Fruit fly (Drosophila melanogaster) whole organism, embryonic: Measurements from ENCODE around the gene mRpS26.

Source experiments
- Bteb2 ChIP-seq: fragments of 200-800 bp; sonication (Bioruptor generic); optimal IDR thresholded peaks from 2 replicates; lab custom pipeline; 2016; ENCODE audit warnings: missing biosample characterization, missing genetic modification characterization
- CG11504 ChIP-seq: fragments of 200-800 bp; sonication (Bioruptor generic); optimal IDR thresholded peaks from 3 replicates; lab custom pipeline; 2019; ENCODE audit warnings: missing biosample characterization, mild to moderate bottlenecking, missing genetic modification characterization, moderate library complexity
- CG1233 ChIP-seq: fragments of 200-800 bp; sonication (Bioruptor generic); optimal IDR thresholded peaks from 4 replicates; lab custom pipeline; 2018; ENCODE audit warnings: missing biosample characterization, mild to moderate bottlenecking, missing genetic modification characterization
- CG12942 ChIP-seq: fragments of 200-800 bp; sonication (Bioruptor generic); optimal IDR thresholded peaks from 3 replicates; lab custom pipeline; 2016; ENCODE audit warnings: missing biosample characterization, missing genetic modification characterization
- CG14710 ChIP-seq: fragments of 200-800 bp; sonication (Bioruptor generic); optimal IDR thresholded peaks from 3 replicates; lab custom pipeline; 2019; ENCODE audit warnings: missing biosample characterization, mild to moderate bottlenecking, missing genetic modification characterization, moderate library complexity
- CG15696 ChIP-seq: fragments of 200-800 bp; sonication (Bioruptor generic); optimal IDR thresholded peaks from 2 replicates; lab custom pipeline; 2019; ENCODE audit warnings: missing biosample characterization, mild to moderate bottlenecking, missing genetic modification characterization, moderate library complexity
- CG17328 ChIP-seq: fragments of 200-800 bp; sonication (Bioruptor generic); IDR thresholded peaks from 2 replicates; pipeline ENCODE4 v1.3.6; 2022; ENCODE audit warnings: missing biosample characterization, missing genetic modification characterization
- CG1832 ChIP-seq: fragments of 200-800 bp; sonication (Bioruptor generic); optimal IDR thresholded peaks from 2 replicates; lab custom pipeline; 2017; ENCODE audit warnings: missing biosample characterization, mild to moderate bottlenecking, missing genetic modification characterization, inconsistent platforms
- CG31441 ChIP-seq: fragments of 200-800 bp; sonication (Bioruptor generic); IDR thresholded peaks from 2 replicates; pipeline ENCODE4 v1.3.6; 2022; ENCODE audit warnings: missing biosample characterization, missing genetic modification characterization
- CG3726 ChIP-seq: fragments of 200-800 bp; sonication (Bioruptor generic); IDR thresholded peaks from 3 replicates; pipeline ENCODE4, ENCODE4 v1.3.6; 2022; ENCODE audit warnings: missing biosample characterization, missing genetic modification characterization
- CG4282 ChIP-seq: fragments of 200-800 bp; sonication (Bioruptor generic); optimal IDR thresholded peaks from 2 replicates; lab custom pipeline; 2016; ENCODE audit warnings: missing biosample characterization, missing genetic modification characterization
- CG4854 ChIP-seq: fragments of 200-800 bp; sonication (Bioruptor generic); optimal IDR thresholded peaks from 2 replicates; lab custom pipeline; 2016; ENCODE audit warnings: missing biosample characterization, missing genetic modification characterization, inconsistent platforms
- CG7963 ChIP-seq: fragments of 200-800 bp; sonication (Bioruptor generic); IDR thresholded peaks from 3 replicates; pipeline ENCODE4 v1.3.6; 2022; ENCODE audit warnings: missing biosample characterization, missing genetic modification characterization; ENCODE audit not compliant: partially characterized antibody
- CG8944 ChIP-seq: fragments of 200-800 bp; sonication (Bioruptor generic); optimal IDR thresholded peaks from 3 replicates; lab custom pipeline; 2016; ENCODE audit warnings: missing biosample characterization, missing genetic modification characterization
- CoRest ChIP-seq: fragments of 200-800 bp; sonication (Bioruptor generic); optimal IDR thresholded peaks from 3 replicates; lab custom pipeline; 2018; ENCODE audit warnings: missing biosample characterization, mild to moderate bottlenecking, missing genetic modification characterization, moderate library complexity
- Elba2 ChIP-seq: fragments of 200-800 bp; sonication (Bioruptor generic); optimal IDR thresholded peaks from 3 replicates; lab custom pipeline; 2016; ENCODE audit warnings: missing biosample characterization, missing genetic modification characterization
- H2.0 ChIP-seq: fragments of 200-800 bp; sonication (Bioruptor generic); IDR thresholded peaks from 2 replicates; pipeline ENCODE4 v1.3.6; 2022; ENCODE audit warnings: missing biosample characterization, missing genetic modification characterization
- HLH54F ChIP-seq: fragments of 200-800 bp; sonication (Bioruptor generic); optimal IDR thresholded peaks from 3 replicates; lab custom pipeline; 2016; ENCODE audit warnings: missing biosample characterization, missing genetic modification characterization
- MESR4 ChIP-seq: fragments of 200-800 bp; sonication (Bioruptor generic); optimal IDR thresholded peaks from 2 replicates; lab custom pipeline; 2018; ENCODE audit warnings: missing biosample characterization, mild to moderate bottlenecking, missing genetic modification characterization, moderate library complexity
- NK7.1 ChIP-seq: fragments of 200-800 bp; sonication (Bioruptor generic); optimal IDR thresholded peaks from 3 replicates; lab custom pipeline; 2016; ENCODE audit warnings: missing biosample characterization, missing genetic modification characterization
- Nf-YB ChIP-seq: fragments of 200-800 bp; sonication (Bioruptor generic); optimal IDR thresholded peaks from 3 replicates; lab custom pipeline; 2019; ENCODE audit warnings: missing biosample characterization, mild to moderate bottlenecking, missing genetic modification characterization, moderate library complexity
- NfI ChIP-seq: fragments of 200-800 bp; sonication (Bioruptor generic); optimal IDR thresholded peaks from 3 replicates; lab custom pipeline; 2018; ENCODE audit warnings: missing biosample characterization, mild to moderate bottlenecking, missing genetic modification characterization, moderate library complexity
- Ravus ChIP-seq: fragments of 200-800 bp; sonication (Bioruptor generic); IDR thresholded peaks from 2 replicates; pipeline ENCODE4 v1.3.6; 2022; ENCODE audit warnings: missing biosample characterization, missing genetic modification characterization
- Side ChIP-seq: fragments of 200-800 bp; sonication (Bioruptor generic); optimal IDR thresholded peaks from 2 replicates; lab custom pipeline; 2016; ENCODE audit warnings: missing biosample characterization, missing genetic modification characterization
- Sox102F ChIP-seq: fragments of 200-800 bp; sonication (Bioruptor generic); optimal IDR thresholded peaks from 2 replicates; lab custom pipeline; 2018; ENCODE audit warnings: missing biosample characterization, mild to moderate bottlenecking, missing genetic modification characterization, moderate library complexity
- cwo ChIP-seq: fragments of 200-800 bp; sonication (Bioruptor generic); optimal IDR thresholded peaks from 3 replicates; lab custom pipeline; 2017; ENCODE audit warnings: missing biosample characterization, missing genetic modification characterization, mild to moderate bottlenecking, moderate library complexity, missing genetic modification reagents
- danr ChIP-seq: fragments of 200-800 bp; sonication (Bioruptor generic); IDR thresholded peaks from 2 replicates; pipeline ENCODE4 v1.3.6; 2022; ENCODE audit warnings: missing biosample characterization, missing genetic modification characterization
- dmrt99B ChIP-seq: fragments of 200-800 bp; sonication (Bioruptor generic); optimal IDR thresholded peaks from 2 replicates; lab custom pipeline; 2018; ENCODE audit warnings: missing biosample characterization, mild to moderate bottlenecking, missing genetic modification characterization, moderate library complexity
- ems ChIP-seq: fragments of 200-800 bp; sonication (Bioruptor generic); optimal IDR thresholded peaks from 3 replicates; lab custom pipeline; 2016; ENCODE audit warnings: missing biosample characterization, missing genetic modification characterization
- en ChIP-seq: fragments of 200-800 bp; sonication (Bioruptor generic); optimal IDR thresholded peaks from 2 replicates; lab custom pipeline; 2016; ENCODE audit warnings: missing biosample characterization, missing genetic modification characterization
- eyg ChIP-seq: fragments of 200-800 bp; sonication (Bioruptor generic); optimal IDR thresholded peaks from 3 replicates; lab custom pipeline; 2016; ENCODE audit warnings: missing biosample characterization, missing genetic modification characterization
- lmd ChIP-seq: fragments of 200-800 bp; sonication (Bioruptor generic); IDR thresholded peaks from 2 replicates; pipeline ENCODE4 v1.3.6; 2022; ENCODE audit warnings: missing biosample characterization, missing genetic modification characterization
- mld ChIP-seq: fragments of 200-800 bp; sonication (Bioruptor generic); IDR thresholded peaks from 3 replicates; pipeline ENCODE4 v1.3.6; 2022; ENCODE audit warnings: missing biosample characterization, missing genetic modification characterization; ENCODE audit not compliant: partially characterized antibody
- nau ChIP-seq: fragments of 200-800 bp; sonication (Bioruptor generic); optimal IDR thresholded peaks from 3 replicates; lab custom pipeline; 2017; ENCODE audit warnings: missing biosample characterization, mild to moderate bottlenecking, missing genetic modification characterization, missing genetic modification reagents
- nerfin-1 ChIP-seq: fragments of 200-800 bp; sonication (Bioruptor generic); optimal IDR thresholded peaks from 3 replicates; lab custom pipeline; 2019; ENCODE audit warnings: missing biosample characterization, mild to moderate bottlenecking, missing genetic modification characterization, moderate library complexity
- pfk ChIP-seq: fragments of 200-800 bp; sonication (Bioruptor generic); optimal IDR thresholded peaks from 2 replicates; lab custom pipeline; 2018; ENCODE audit warnings: missing biosample characterization, mild to moderate bottlenecking, missing genetic modification characterization, moderate library complexity
- pum ChIP-seq: fragments of 200-800 bp; sonication (Bioruptor generic); optimal IDR thresholded peaks from 2 replicates; lab custom pipeline; 2016; ENCODE audit warnings: missing biosample characterization, missing genetic modification characterization
- sc ChIP-seq, 3 experiments: fragments of >200 bp in 2 of 3; fragments of 200-800 bp in 1 of 3; sonication (Bioruptor generic) in 1 of 3; optimal IDR thresholded peaks; 2 replicates in 2 of 3; 3 replicates in 1 of 3; lab custom pipeline; 2017; ENCODE audit warnings: mild to moderate bottlenecking in 1 of 3, missing biosample characterization in 1 of 3, missing genetic modification characterization in 1 of 3, missing genetic modification reagents in 1 of 3
- schlank ChIP-seq: fragments of 200-800 bp; sonication (Bioruptor generic); optimal IDR thresholded peaks from 2 replicates; lab custom pipeline; 2018; ENCODE audit warnings: missing biosample characterization, mild to moderate bottlenecking, missing genetic modification characterization
- sens ChIP-seq: fragments of 200-800 bp; sonication (Bioruptor generic); peaks from one replicate; lab custom pipeline; 2016; ENCODE audit warnings: missing biosample characterization, missing genetic modification characterization
- sima ChIP-seq: fragments of 200-800 bp; sonication (Bioruptor generic); optimal IDR thresholded peaks from 2 replicates; lab custom pipeline; 2016; ENCODE audit warnings: missing biosample characterization, missing genetic modification characterization
- sob ChIP-seq: fragments of 200-800 bp; sonication (Bioruptor generic); IDR thresholded peaks from 2 replicates; pipeline ENCODE4 v1.3.6; 2022; ENCODE audit warnings: missing biosample characterization, missing genetic modification characterization
- sqz ChIP-seq: fragments of 200-800 bp; sonication (Bioruptor generic); optimal IDR thresholded peaks from 3 replicates; lab custom pipeline; 2018; ENCODE audit warnings: missing biosample characterization, mild to moderate bottlenecking, missing genetic modification characterization
- stc ChIP-seq: fragments of 200-800 bp; sonication (Bioruptor generic); IDR thresholded peaks from 2 replicates; pipeline ENCODE4 v1.3.6; 2022; ENCODE audit warnings: missing biosample characterization, missing genetic modification characterization
- toy ChIP-seq: fragments of 200-800 bp; sonication (Bioruptor generic); IDR thresholded peaks from 2 replicates; pipeline ENCODE4 v1.3.6; 2022; ENCODE audit warnings: missing biosample characterization, missing genetic modification characterization
- ttk ChIP-seq: fragments of 200-800 bp; sonication (Bioruptor generic); IDR thresholded peaks from 2 replicates; pipeline ENCODE4 v2.1.2; 2022; ENCODE audit warnings: missing biosample characterization, missing genetic modification characterization
- wdn ChIP-seq: fragments of 200-800 bp; sonication (Bioruptor generic); IDR thresholded peaks from 2 replicates; pipeline ENCODE4 v1.3.6; 2022; ENCODE audit warnings: missing biosample characterization, missing genetic modification characterization
- zf30C ChIP-seq: fragments of 200-800 bp; sonication (Bioruptor generic); optimal IDR thresholded peaks from 3 replicates; lab custom pipeline; 2018; ENCODE audit warnings: missing biosample characterization, mild to moderate bottlenecking, missing genetic modification characterization

Gene mRpS26

dm6 chr3L:18114038-18114926, 7.9 kb downstream of the mRpS26 start (continued):
- no peak for TF ChIP-seq Elba2
- TF ChIP-seq H2.0 (GFP tag; lab: Robert Waterston, UW) = peak; percentile 52
- TF ChIP-seq Bteb2 (GFP tag; lab: Kevin White, UChicago) = no peak
- no peak for TF ChIP-seq sc (optimal IDR thresholded peaks at IDR 0.05; lab: Kevin White, UChicago)
- TF ChIP-seq sc (GFP tag; optimal IDR thresholded peaks at IDR 0.05; lab: Kevin White, UChicago) = no peak
- peak; percentile 6 for TF ChIP-seq CG8944 (GFP tag; lab: Kevin White, UChicago)
- TF ChIP-seq pfk (GFP tag; lab: Kevin White, UChicago) = no peak
- TF ChIP-seq danr = no peak
- TF ChIP-seq CG3726 = no peak
- no peak; the same call in none of the 2 replicates for TF ChIP-seq lmd (GFP tag; lab: Robert Waterston, UW)
- no peak for TF ChIP-seq CG7963 (GFP tag; lab: Robert Waterston, UW)
- TF ChIP-seq CoRest (tag; lab: Kevin White, UChicago) = peak; percentile 64
- TF ChIP-seq stc = peak; percentile 50; the same call in 1 of the 2 replicates
- TF ChIP-seq MESR4 (GFP tag; lab: Kevin White, UChicago) = no peak
- TF ChIP-seq NK7.1 (GFP tag; lab: Kevin White, UChicago) = peak; percentile 43
- TF ChIP-seq Nf-YB = peak; percentile 15
- TF ChIP-seq cwo (GFP tag; lab: Kevin White, UChicago) = no peak
- peak; percentile 45 for TF ChIP-seq nau (GFP tag; lab: Kevin White, UChicago)
- TF ChIP-seq CG4854 (GFP tag; lab: Kevin White, UChicago) = no peak
- TF ChIP-seq CG14710 (tag; lab: Kevin White, UChicago) = no peak
- TF ChIP-seq nerfin-1 (tag; lab: Kevin White, UChicago) = no peak
- TF ChIP-seq en (GFP tag; lab: Kevin White, UChicago) = no peak
- peak; percentile 26; the same call in 1 of the 2 replicates for TF ChIP-seq CG17328 (GFP tag; lab: Robert Waterston, UW)
- TF ChIP-seq CG1832 (GFP tag; lab: Kevin White, UChicago) = no peak
- no peak for TF ChIP-seq wdn (GFP tag; lab: Robert Waterston, UW)
- peak; percentile 55; the same call in 1 of the 2 replicates for TF ChIP-seq ttk (GFP tag; lab: Robert Waterston, UW)
- no peak for TF ChIP-seq schlank (tag; lab: Kevin White, UChicago)
- no peak for TF ChIP-seq sima (GFP tag; lab: Kevin White, UChicago)
- TF ChIP-seq sqz (GFP tag; lab: Kevin White, UChicago) = peak; percentile 1
- TF ChIP-seq CG31441 (GFP tag; lab: Robert Waterston, UW) = peak; percentile 55
- peak; percentile 50 for TF ChIP-seq Side (GFP tag; lab: Kevin White, UChicago)
- TF ChIP-seq sob (GFP tag; lab: Robert Waterston, UW) = no peak
- TF ChIP-seq Sox102F = peak; percentile 76
- peak; percentile 37 for TF ChIP-seq NfI
- no peak for TF ChIP-seq Ravus (GFP tag; lab: Robert Waterston, UW)
- no peak for TF ChIP-seq mld (GFP tag; lab: Robert Waterston, UW)
- TF ChIP-seq sens (GFP tag; lab: Kevin White, UChicago) = peak; percentile 85
- TF ChIP-seq eyg (GFP tag; lab: Kevin White, UChicago) = peak; percentile 27
- TF ChIP-seq CG15696 (tag; lab: Kevin White, UChicago) = no peak
- TF ChIP-seq HLH54F (GFP tag; lab: Kevin White, UChicago) = no peak
- TF ChIP-seq zf30C (GFP tag; lab: Kevin White, UChicago) = peak; percentile 38
- TF ChIP-seq pum (GFP tag; lab: Kevin White, UChicago) = no peak
- TF ChIP-seq dmrt99B = peak; percentile 77
- peak; percentile 32 for TF ChIP-seq CG12942 (GFP tag; lab: Kevin White, UChicago)
- peak; percentile 44 for TF ChIP-seq CG4282 (GFP tag; lab: Kevin White, UChicago)
- TF ChIP-seq CG1233 (GFP tag; lab: Kevin White, UChicago) = peak; percentile 49
- TF ChIP-seq toy (GFP tag; lab: Robert Waterston, UW) = peak; percentile 41; the same call in 1 of the 2 replicates
- TF ChIP-seq ems = peak; percentile 3
- TF ChIP-seq CG11504 (tag; lab: Kevin White, UChicago) = peak; percentile 73
